Fruit fly (Drosophila melanogaster): ENCODE results near the gene CG13813.

The CG13813 gene

dm6 chr3L:20241987-20242982 is 10.8 kb downstream of the CG13813 start:
- no peak for TF ChIP-seq CG3726 (GFP tag; IDR thresholded peaks at IDR 0.05)
- TF ChIP-seq CG3847 (GFP tag; IDR thresholded peaks at IDR 0.05): peak; percentile 66
- peak; percentile 34 for TF ChIP-seq CG17829 (tag; optimal IDR thresholded peaks at IDR 0.05)
- TF ChIP-seq CG14667 (GFP tag; IDR thresholded peaks at IDR 0.05): peak; percentile 62
- 0 out of 3 replicates have a peak, but pooled peaks have one; percentile 45 for TF ChIP-seq so (GFP tag; IDR thresholded peaks at IDR 0.05)
- TF ChIP-seq prd (optimal IDR thresholded peaks at IDR 0.05): no peak
- TF ChIP-seq prd (GFP tag; IDR thresholded peaks at IDR 0.05): peak; percentile 77
- TF ChIP-seq CG4617 (GFP tag; optimal IDR thresholded peaks at IDR 0.05; ENCODE audit: borderline replicate concordance): no peak
- TF ChIP-seq jing (GFP tag; optimal IDR thresholded peaks at IDR 0.05): peak; percentile 7
- peak; percentile 81 for TF ChIP-seq CG2678 (tag; optimal IDR thresholded peaks at IDR 0.05)
- TF ChIP-seq CG10366 (GFP tag; IDR thresholded peaks at IDR 0.05): peak; percentile 27
- TF ChIP-seq Atf3 (GFP tag; optimal IDR thresholded peaks at IDR 0.05): no peak
- TF ChIP-seq H2.0 (GFP tag; IDR thresholded peaks at IDR 0.05): peak; percentile 53
- TF ChIP-seq Mad (GFP tag; optimal IDR thresholded peaks at IDR 0.05): no peak
- peak; percentile 78 for TF ChIP-seq CG13775 (GFP tag; optimal IDR thresholded peaks at IDR 0.05)
- TF ChIP-seq Vsx1 (GFP tag; optimal IDR thresholded peaks at IDR 0.05): no peak
- no peak for TF ChIP-seq CG17568 (GFP tag; optimal IDR thresholded peaks at IDR 0.05)
- peak; percentile 41 for TF ChIP-seq CG1233 (GFP tag; optimal IDR thresholded peaks at IDR 0.05)
- peak; percentile 66 for TF ChIP-seq NFAT (GFP tag; IDR thresholded peaks at IDR 0.05)
- TF ChIP-seq Doc2 (GFP tag; IDR thresholded peaks at IDR 0.05): no peak
- TF ChIP-seq ewg (GFP tag; optimal IDR thresholded peaks at IDR 0.05): peak; percentile 25
- TF ChIP-seq cato (GFP tag; optimal IDR thresholded peaks at IDR 0.05; ENCODE audit: borderline replicate concordance): no peak
- TF ChIP-seq CG1792 (GFP tag; optimal IDR thresholded peaks at IDR 0.05): no peak
- TF ChIP-seq CG5180 (GFP tag; optimal IDR thresholded peaks at IDR 0.05): peak; percentile 10
- no peak for TF ChIP-seq ro (GFP tag; IDR thresholded peaks at IDR 0.05)
- no peak for TF ChIP-seq Lim3 (GFP tag; IDR thresholded peaks at IDR 0.05)
- TF ChIP-seq CG1529 (GFP tag; optimal IDR thresholded peaks at IDR 0.05): peak; percentile 3
- TF ChIP-seq Adf1 (GFP tag; IDR thresholded peaks at IDR 0.05): no peak; the same call in 1 of the 2 replicates
- TF ChIP-seq trem (tag; optimal IDR thresholded peaks at IDR 0.05): peak; percentile 10
- TF ChIP-seq sens-2 (GFP tag; IDR thresholded peaks at IDR 0.05): no peak
- TF ChIP-seq CG16813 (GFP tag; IDR thresholded peaks at IDR 0.05; ENCODE audit: partially characterized antibody): peak; percentile 72
- TF ChIP-seq CG6813 (GFP tag; optimal IDR thresholded peaks at IDR 0.05): peak; percentile 0
- TF ChIP-seq B-H1 (GFP tag; IDR thresholded peaks at IDR 0.05): no peak; the same call in 1 of the 3 replicates
- no peak for TF ChIP-seq repo (GFP tag; optimal IDR thresholded peaks at IDR 0.05)
- no peak for TF ChIP-seq odd (GFP tag; optimal IDR thresholded peaks at IDR 0.05)
- no peak for TF ChIP-seq bab2 (GFP tag; optimal IDR thresholded peaks at IDR 0.05)
- TF ChIP-seq tio (GFP tag; optimal IDR thresholded peaks at IDR 0.05): peak; percentile 29
- peak; percentile 79 for TF ChIP-seq Dll (GFP tag; IDR thresholded peaks at IDR 0.05; ENCODE audit: partially characterized antibody)
- peak; percentile 12 for TF ChIP-seq Deaf1 (tag; optimal IDR thresholded peaks at IDR 0.05)
- peak; percentile 66 for TF ChIP-seq CG7839 (tag; optimal IDR thresholded peaks at IDR 0.05)
- peak; percentile 29 for TF ChIP-seq Fer3 (tag; optimal IDR thresholded peaks at IDR 0.05)
- peak; percentile 60 for TF ChIP-seq CG10147 (GFP tag; optimal IDR thresholded peaks at IDR 0.05)
- peak; percentile 64 for TF ChIP-seq CG8924 (tag; optimal IDR thresholded peaks at IDR 0.05)
- TF ChIP-seq exex (tag; optimal IDR thresholded peaks at IDR 0.05): no peak
- TF ChIP-seq slbo (GFP tag; IDR thresholded peaks at IDR 0.05): peak; percentile 66
- TF ChIP-seq Blimp-1 (GFP tag; optimal IDR thresholded peaks at IDR 0.05): peak; percentile 40
- TF ChIP-seq esg (GFP tag; conservative IDR thresholded peaks at IDR 0.05): peak; percentile 25; the same call in 1 of the 2 replicates
- TF ChIP-seq CG10959 (GFP tag; IDR thresholded peaks at IDR 0.05): no peak
